Worm (Caenorhabditis elegans) whole organism, mixed stage, embryonic: ENCODE data around the gene stdh-3.

ENCODE experiments used
- ham-2 ChIP-seq: fragments of 200-800 bp; sonication (Bioruptor generic); optimal IDR thresholded peaks from 2 replicates; lab custom pipeline; 2018; ENCODE audit warnings: mild to moderate bottlenecking, missing genetic modification characterization, missing compliant biosample characterization
- lsy-2 ChIP-seq: fragments of 150-350 bp; optimal IDR thresholded peaks from 2 replicates; lab custom pipeline; 2014; ENCODE audit warnings: missing biosample characterization, missing genetic modification characterization
- mab-5 ChIP-seq: fragments of 150-350 bp; optimal IDR thresholded peaks from 2 replicates; lab custom pipeline; 2014; ENCODE audit warnings: missing biosample characterization, missing genetic modification characterization
- nhr-12 ChIP-seq: fragments of 150-350 bp; optimal IDR thresholded peaks from 2 replicates; lab custom pipeline; 2014; ENCODE audit warnings: missing biosample characterization, missing genetic modification characterization
- nhr-237 ChIP-seq: fragments of 150-350 bp; optimal IDR thresholded peaks from 2 replicates; lab custom pipeline; 2014; ENCODE audit warnings: missing biosample characterization, missing genetic modification characterization

ce11 chrV:13892457-13893375 is 11.7 kb upstream of the stdh-3 start, which contains the start of gene sptl-3:
- no peak for TF ChIP-seq nhr-237 (tag; lab: Kevin White, UChicago)
- no peak for TF ChIP-seq lsy-2 (tag; lab: Kevin White, UChicago)
- no peak for TF ChIP-seq nhr-12 (tag; lab: Kevin White, UChicago)
- TF ChIP-seq mab-5 (tag; lab: Kevin White, UChicago), result no peak
- no peak for TF ChIP-seq ham-2 (GFP tag; lab: Kevin White, UChicago)
